Worm (Caenorhabditis elegans) whole organism, L3 larva: ENCODE data around the gene rer-1.

Experiments
- ZK546.5 ChIP-seq: sonication (generic microtip); optimal IDR thresholded peaks from 2 replicates; lab custom pipeline; 2017; ENCODE audit warnings: missing biosample characterization, missing genetic modification characterization
- pha-4 ChIP-seq: fragments of 150-350 bp; optimal IDR thresholded peaks from 2 replicates; lab custom pipeline; 2014; ENCODE audit warnings: missing biosample characterization, missing genetic modification reagents, missing genetic modification characterization
- unc-62 ChIP-seq: fragments of 150-350 bp; sonication (generic microtip); optimal IDR thresholded peaks from 4 replicates; lab custom pipeline; 2014; ENCODE audit warnings: missing biosample characterization, missing genetic modification reagents, missing genetic modification characterization

- no peak for TF ChIP-seq ZK546.5
- TF ChIP-seq unc-62 (GFP tag; lab: Kevin White, UChicago), result no peak
- no peak for TF ChIP-seq pha-4
Measured at ce11 chrII:8806921-8807320, 4.2 kb upstream of the rer-1 start, which contains the start of gene pho-13.
